Worm (Caenorhabditis elegans): Measurements from ENCODE around the gene C11E4.8.

ce11 chrX:9616919-9617318 lies 3.3 kb upstream of the C11E4.8 start, which contains the start of gene C11E4.7:
- TF ChIP-seq tab-1 (GFP tag; IDR thresholded peaks at IDR 0.05) (no peak), ref-1 (GFP tag; conservative IDR thresholded peaks at IDR 0.05) (no peak), cog-1 (tag; optimal IDR thresholded peaks at IDR 0.05) (no peak), flt-1 (GFP tag; IDR thresholded peaks at IDR 0.05) (no peak), ztf-23 (GFP tag; IDR thresholded peaks at IDR 0.05) (no peak), ztf-29 (GFP tag; IDR thresholded peaks at IDR 0.05) (no peak)
